Fruit fly (Drosophila melanogaster): Measurements from ENCODE around the gene GluRIIA.

The GluRIIA gene

dm6 chr2L:5554818-5555217 lies at the start of gene GluRIIA:
GluRIIA (plus strand) TSS chr2L:5555072.
- TF ChIP-seq Myc (optimal IDR thresholded peaks at IDR 0.05) (no peak), insv (optimal IDR thresholded peaks at IDR 0.05) (no peak), psq (optimal IDR thresholded peaks at IDR 0.05) (no peak), h (optimal IDR thresholded peaks at IDR 0.05) (no peak), ttk (optimal IDR thresholded peaks at IDR 0.05) (no peak), Sin3A (optimal IDR thresholded peaks at IDR 0.05) (no peak)

DNA sequence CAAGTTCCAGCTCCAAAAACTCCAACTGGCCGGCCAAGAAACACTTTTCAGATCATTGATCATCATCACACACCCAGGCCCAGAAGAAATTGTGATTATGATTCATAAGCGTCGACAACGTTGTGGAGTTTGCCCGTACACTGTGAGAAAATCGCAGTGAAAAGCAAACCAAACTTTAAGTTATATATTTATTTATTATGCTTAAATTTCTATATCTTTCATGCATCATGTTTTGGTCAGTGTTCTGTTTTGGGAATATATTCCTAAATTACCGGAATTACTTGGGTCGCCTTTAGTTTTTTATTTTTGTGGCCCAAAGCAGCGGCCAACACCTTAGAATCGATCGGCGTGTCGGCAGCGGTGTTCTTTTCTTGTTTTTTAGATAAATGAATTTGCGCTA lies 49.7 kb upstream of the GluRIIA start:
- TF ChIP-seq ttk (optimal IDR thresholded peaks at IDR 0.05) (no peak), insv (optimal IDR thresholded peaks at IDR 0.05) (no peak), Myc (optimal IDR thresholded peaks at IDR 0.05) (no peak), psq (optimal IDR thresholded peaks at IDR 0.05) (no peak), Sin3A (optimal IDR thresholded peaks at IDR 0.05) (no peak)

dm6 chr2L:5507082-5507481 lies 47.8 kb upstream of the GluRIIA start:
- no peak for TF ChIP-seq ttk (optimal IDR thresholded peaks at IDR 0.05)
- no peak for TF ChIP-seq insv (optimal IDR thresholded peaks at IDR 0.05)
- TF ChIP-seq Myc (optimal IDR thresholded peaks at IDR 0.05), result no peak
- TF ChIP-seq h (optimal IDR thresholded peaks at IDR 0.05), result no peak
- no peak for TF ChIP-seq psq (optimal IDR thresholded peaks at IDR 0.05)
- no peak for TF ChIP-seq Sin3A (optimal IDR thresholded peaks at IDR 0.05)

DNA sequence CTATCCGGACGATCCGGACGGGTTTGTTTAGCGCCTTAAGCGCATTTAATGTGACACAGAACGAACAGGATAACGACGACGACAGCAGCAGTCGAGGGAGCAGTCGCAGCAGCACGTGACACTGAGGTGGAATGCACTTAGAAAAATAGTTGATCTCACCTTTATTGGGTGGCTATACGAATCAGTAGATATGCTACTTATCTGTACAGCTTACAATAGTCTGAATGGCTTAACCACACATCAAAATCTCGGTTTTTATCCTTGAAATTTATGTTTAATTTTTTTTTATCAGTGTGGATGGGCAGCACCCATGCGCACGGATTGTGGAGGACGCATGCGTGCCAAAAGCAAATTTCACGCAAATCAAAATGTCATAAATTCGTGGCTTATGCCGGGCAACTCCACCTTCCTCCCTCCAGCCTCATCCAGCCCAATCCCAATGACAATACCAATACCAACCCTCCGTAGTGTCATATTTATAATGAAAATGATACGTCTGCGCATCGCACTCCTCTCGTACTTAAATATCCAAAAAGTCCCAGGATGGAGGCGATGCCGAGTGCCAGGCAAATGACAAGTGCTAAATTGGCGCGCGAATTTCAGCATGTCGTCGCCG lies 46.9 kb upstream of the GluRIIA start:
- TF ChIP-seq h (optimal IDR thresholded peaks at IDR 0.05) (no peak), insv (optimal IDR thresholded peaks at IDR 0.05) (no peak), Myc (optimal IDR thresholded peaks at IDR 0.05) (no peak), Sin3A (optimal IDR thresholded peaks at IDR 0.05) (no peak)

- TF ChIP-seq psq (optimal IDR thresholded peaks at IDR 0.05), result no peak
- no peak for TF ChIP-seq insv (optimal IDR thresholded peaks at IDR 0.05)
- TF ChIP-seq Myc (optimal IDR thresholded peaks at IDR 0.05), result no peak
- no peak for TF ChIP-seq h (optimal IDR thresholded peaks at IDR 0.05)
- TF ChIP-seq ttk (optimal IDR thresholded peaks at IDR 0.05), result no peak
- no peak for TF ChIP-seq Sin3A (optimal IDR thresholded peaks at IDR 0.05)
Measured at dm6 chr2L:5514946-5515345, 39.9 kb upstream of the GluRIIA start.

dm6 chr2L:5517393-5517792 lies 37.5 kb upstream of the GluRIIA start, which contains the start of gene CG14020:
CG14020 (plus strand) TSS chr2L:5517737.
- no peak for TF ChIP-seq ttk (optimal IDR thresholded peaks at IDR 0.05)
- TF ChIP-seq h (optimal IDR thresholded peaks at IDR 0.05), result no peak
- no peak for TF ChIP-seq psq (optimal IDR thresholded peaks at IDR 0.05)
- TF ChIP-seq insv (optimal IDR thresholded peaks at IDR 0.05), result no peak
- TF ChIP-seq Sin3A (optimal IDR thresholded peaks at IDR 0.05), result no peak
- no peak for TF ChIP-seq Myc (optimal IDR thresholded peaks at IDR 0.05)

- TF ChIP-seq insv (optimal IDR thresholded peaks at IDR 0.05) (no peak), h (optimal IDR thresholded peaks at IDR 0.05) (no peak), psq (optimal IDR thresholded peaks at IDR 0.05) (no peak), ttk (optimal IDR thresholded peaks at IDR 0.05) (no peak), Sin3A (optimal IDR thresholded peaks at IDR 0.05) (no peak), Myc (optimal IDR thresholded peaks at IDR 0.05) (no peak)
Measured at dm6 chr2L:5519846-5520384, 35.0 kb upstream of the GluRIIA start, which contains the start of the genes CG7382 and cl. CG7382 (minus strand) TSS chr2L:5519896. cl (plus strand) TSS chr2L:5520135.

DNA sequence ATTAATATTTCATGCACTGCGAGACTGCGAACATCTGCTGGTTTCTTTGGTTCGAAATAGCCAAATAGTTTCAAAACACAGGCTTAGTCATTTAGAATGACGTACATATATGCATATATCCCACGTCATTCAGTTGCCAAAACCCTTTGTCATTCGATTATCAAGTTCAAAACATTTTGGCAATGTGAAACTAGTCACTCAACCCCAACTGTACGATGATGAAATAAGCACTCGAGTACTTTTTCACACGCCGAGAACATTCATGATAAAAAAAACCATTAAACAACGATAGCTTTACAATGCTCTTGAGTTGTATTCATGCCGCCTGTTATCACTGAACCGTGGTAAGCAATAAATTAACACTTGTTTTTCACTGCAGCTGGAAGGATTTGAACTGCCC lies 34.1 kb upstream of the GluRIIA start:
- no peak for TF ChIP-seq ttk (optimal IDR thresholded peaks at IDR 0.05)
- TF ChIP-seq Myc (optimal IDR thresholded peaks at IDR 0.05), result no peak
- no peak for TF ChIP-seq insv (optimal IDR thresholded peaks at IDR 0.05)
- TF ChIP-seq Sin3A (optimal IDR thresholded peaks at IDR 0.05), result no peak
- TF ChIP-seq psq (optimal IDR thresholded peaks at IDR 0.05), result no peak
- TF ChIP-seq h (optimal IDR thresholded peaks at IDR 0.05), result no peak

dm6 chr2L:5523848-5524473 lies 30.9 kb upstream of the GluRIIA start, which contains the start of the genes Vps52 and Elp4:
Vps52 (minus strand) TSS chr2L:5523898.
Elp4 (plus strand) TSS chr2L:5524139.
- no peak for TF ChIP-seq Sin3A (optimal IDR thresholded peaks at IDR 0.05)
- TF ChIP-seq psq (optimal IDR thresholded peaks at IDR 0.05), result no peak
- TF ChIP-seq Myc (optimal IDR thresholded peaks at IDR 0.05), result no peak
- TF ChIP-seq insv (optimal IDR thresholded peaks at IDR 0.05), result no peak
- TF ChIP-seq ttk (optimal IDR thresholded peaks at IDR 0.05), result no peak
- TF ChIP-seq h (optimal IDR thresholded peaks at IDR 0.05), result no peak

DNA sequence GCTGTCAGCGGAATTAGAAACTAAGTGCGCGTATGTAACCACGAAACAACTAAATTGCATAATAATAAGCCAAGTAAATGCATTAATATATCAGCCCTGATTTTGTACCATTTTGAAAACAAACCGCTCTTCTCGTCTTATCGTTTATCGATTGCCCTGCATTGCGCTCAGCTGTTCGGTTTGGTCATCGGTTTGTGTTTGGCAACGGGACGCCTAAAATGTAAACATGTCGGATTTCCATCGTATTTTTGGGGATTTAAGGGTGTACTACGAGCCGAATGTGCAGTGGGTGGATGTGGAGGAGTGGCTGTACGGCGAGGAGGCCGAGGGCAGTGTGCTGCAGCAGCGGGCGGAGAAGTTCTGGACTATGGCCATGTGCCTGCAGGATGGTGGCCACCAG lies 29.1 kb upstream of the GluRIIA start, which contains the start of gene Cap-D3:
Gene Cap-D3, plus strand, starts transcription at position 183 of the 400 bp plus-strand sequence.
- TF ChIP-seq Myc (optimal IDR thresholded peaks at IDR 0.05) (no peak), insv (optimal IDR thresholded peaks at IDR 0.05) (no peak), ttk (optimal IDR thresholded peaks at IDR 0.05) (no peak), psq (optimal IDR thresholded peaks at IDR 0.05) (no peak), h (optimal IDR thresholded peaks at IDR 0.05) (no peak), Sin3A (optimal IDR thresholded peaks at IDR 0.05) (no peak)

dm6 chr2L:5526738-5527137 lies 28.1 kb upstream of the GluRIIA start, which contains the start of gene Cox11:
Cox11 (plus strand) TSS chr2L:5526957.
- TF ChIP-seq insv (optimal IDR thresholded peaks at IDR 0.05) (no peak), Myc (optimal IDR thresholded peaks at IDR 0.05) (no peak), h (optimal IDR thresholded peaks at IDR 0.05) (no peak), psq (optimal IDR thresholded peaks at IDR 0.05) (no peak), ttk (optimal IDR thresholded peaks at IDR 0.05) (no peak), Sin3A (optimal IDR thresholded peaks at IDR 0.05) (no peak)

- TF ChIP-seq h (optimal IDR thresholded peaks at IDR 0.05) (no peak), ttk (optimal IDR thresholded peaks at IDR 0.05) (no peak), psq (optimal IDR thresholded peaks at IDR 0.05) (no peak), Sin3A (optimal IDR thresholded peaks at IDR 0.05) (no peak), Myc (optimal IDR thresholded peaks at IDR 0.05) (no peak), insv (optimal IDR thresholded peaks at IDR 0.05) (no peak)
Measured at dm6 chr2L:5527861-5528260, 27.0 kb upstream of the GluRIIA start, which contains the start of gene CG31915. CG31915 (plus strand) TSS chr2L:5528123.
